Comparison of ENCODE assay signal across 3 fruit fly cellular contexts in the genomic region with DNA sequence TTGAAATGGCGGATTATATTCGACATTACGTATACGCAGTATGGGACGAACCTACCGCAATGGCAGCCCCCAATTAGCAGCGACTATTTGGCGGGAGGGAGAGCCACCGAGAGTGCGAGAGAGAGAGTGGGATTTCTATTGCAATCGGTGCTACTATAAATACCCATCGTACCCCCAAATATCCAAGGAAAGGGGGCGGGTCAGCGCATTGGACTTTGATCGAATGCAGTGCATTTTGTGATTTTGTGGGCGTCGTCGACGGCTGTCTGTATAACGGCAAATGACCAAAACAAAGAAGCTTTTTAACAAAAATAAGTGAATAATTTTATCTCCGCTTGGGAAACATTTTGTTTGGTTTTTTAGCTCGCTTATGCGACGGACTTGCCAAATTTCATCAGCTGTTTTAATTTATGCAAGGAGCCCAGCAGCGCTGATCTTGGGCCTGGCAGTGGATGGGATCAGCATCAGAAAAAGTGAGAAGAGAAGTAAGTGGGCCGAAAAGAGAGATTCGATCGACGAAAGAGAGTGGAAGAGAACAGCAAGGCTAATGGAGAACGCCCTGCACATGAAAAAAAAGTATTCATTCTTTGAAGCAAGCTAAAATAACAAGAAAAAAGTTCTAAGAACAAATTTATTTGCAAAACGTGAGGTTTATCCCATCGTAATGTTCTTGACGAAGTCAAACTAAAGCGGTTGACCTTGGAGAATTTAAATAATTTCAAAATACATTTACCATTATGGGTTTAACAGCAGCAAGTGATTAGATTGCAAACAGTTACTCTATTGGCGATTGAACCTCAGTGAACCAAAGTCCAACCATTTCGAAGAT.
A peak's percentile ranks its signal among the peaks of the same experiment; 100 is the strongest.
TF ChIP-seq lines count a peak whose summit lies in the region.

No protein-coding gene starts in this region.

TF ChIP-seq in whole organism, embryonic, 481 proteins besides CTCF, POLR2A, EP300 and RAD21 (continued from another document and continues in another):
- TF ChIP-seq dm (GFP tag; optimal IDR thresholded peaks at IDR 0.05; lab: Kevin White, UChicago) (no peak), CG3163 (GFP tag; optimal IDR thresholded peaks at IDR 0.05; lab: Kevin White, UChicago) (peak; percentile 82), CG2120 (GFP tag; optimal IDR thresholded peaks at IDR 0.05; lab: Kevin White, UChicago) (peak; percentile 19), Blimp-1 (GFP tag; optimal IDR thresholded peaks at IDR 0.05; lab: Kevin White, UChicago) (peak; percentile 32), Dad (GFP tag; optimal IDR thresholded peaks at IDR 0.05; lab: Kevin White, UChicago) (no peak), mirr (GFP tag; optimal IDR thresholded peaks at IDR 0.05; lab: Kevin White, UChicago) (no peak), phol (tag; optimal IDR thresholded peaks at IDR 0.05; lab: Kevin White, UChicago) (peak; percentile 47), br (optimal IDR thresholded peaks at IDR 0.05; lab: Kevin White, UChicago) (no peak), D19A (tag; optimal IDR thresholded peaks at IDR 0.05; lab: Kevin White, UChicago) (no peak), CkIIα-i1 (GFP tag; IDR thresholded peaks at IDR 0.05; lab: Robert Waterston, UW) (no peak), tin (GFP tag; optimal IDR thresholded peaks at IDR 0.05; lab: Kevin White, UChicago) (peak; percentile 1), psq (GFP tag; optimal IDR thresholded peaks at IDR 0.05; lab: Kevin White, UChicago) (no peak), ato (GFP tag; IDR thresholded peaks at IDR 0.05; lab: Robert Waterston, UW; ENCODE audit: partially characterized antibody) (no peak), CG9609 (GFP tag; optimal IDR thresholded peaks at IDR 0.05; lab: Kevin White, UChicago) (peak; percentile 34), bowl (GFP tag; IDR thresholded peaks at IDR 0.05; lab: Robert Waterston, UW) (no peak), zen (tag; optimal IDR thresholded peaks at IDR 0.05; lab: Kevin White, UChicago) (no peak), CG9817 (tag; optimal IDR thresholded peaks at IDR 0.05; lab: Kevin White, UChicago) (no peak), ab (GFP tag; optimal IDR thresholded peaks at IDR 0.05; lab: Kevin White, UChicago) (no peak), CG14441 (GFP tag; IDR thresholded peaks at IDR 0.05; lab: Robert Waterston, UW) (no peak), CG13296 (GFP tag; optimal IDR thresholded peaks at IDR 0.05; lab: Kevin White, UChicago) (peak; percentile 42), NC2β (GFP tag; optimal IDR thresholded peaks at IDR 0.05; lab: Kevin White, UChicago) (peak; percentile 58), CG17568 (GFP tag; optimal IDR thresholded peaks at IDR 0.05; lab: Kevin White, UChicago) (no peak), CHES-1-like (GFP tag; optimal IDR thresholded peaks at IDR 0.05; lab: Kevin White, UChicago) (no peak), Stat92E (GFP tag; optimal IDR thresholded peaks at IDR 0.05; lab: Kevin White, UChicago) (no peak), CG34376 (GFP tag; optimal IDR thresholded peaks at IDR 0.05; lab: Kevin White, UChicago) (no peak), Dref (GFP tag; IDR thresholded peaks at IDR 0.05; lab: Robert Waterston, UW) (no peak), CG11723 (GFP tag; optimal IDR thresholded peaks at IDR 0.05; lab: Kevin White, UChicago) (no peak), CG7556 (GFP tag; optimal IDR thresholded peaks at IDR 0.05; lab: Kevin White, UChicago) (peak; percentile 53), Ravus (GFP tag; IDR thresholded peaks at IDR 0.05; lab: Robert Waterston, UW) (no peak), CG10267 (tag; optimal IDR thresholded peaks at IDR 0.05; lab: Kevin White, UChicago) (peak; percentile 2), cg (GFP tag; optimal IDR thresholded peaks at IDR 0.05; lab: Kevin White, UChicago) (no peak), CG18262 (tag; optimal IDR thresholded peaks at IDR 0.05; lab: Kevin White, UChicago) (peak; percentile 47), Dfd (GFP tag; optimal IDR thresholded peaks at IDR 0.05; lab: Kevin White, UChicago) (no peak), Hmr (GFP tag; optimal IDR thresholded peaks at IDR 0.05; lab: Kevin White, UChicago) (peak; percentile 38), inv (GFP tag; IDR thresholded peaks at IDR 0.05; lab: Robert Waterston, UW; ENCODE audit: partially characterized antibody) (no peak), vfl (GFP tag; optimal IDR thresholded peaks at IDR 0.05; lab: Kevin White, UChicago) (peak; percentile 10), CG8281 (tag; optimal IDR thresholded peaks at IDR 0.05; lab: Kevin White, UChicago) (no peak), CG8924 (tag; optimal IDR thresholded peaks at IDR 0.05; lab: Kevin White, UChicago) (peak; percentile 38), CG12071 (GFP tag; optimal IDR thresholded peaks at IDR 0.05; lab: Kevin White, UChicago) (no peak), CG16815 (GFP tag; optimal IDR thresholded peaks at IDR 0.05; lab: Kevin White, UChicago) (no peak), az2 (GFP tag; optimal IDR thresholded peaks at IDR 0.05; lab: Kevin White, UChicago) (peak; percentile 27), CG12942 (GFP tag; optimal IDR thresholded peaks at IDR 0.05; lab: Kevin White, UChicago) (no peak)

TF ChIP-seq in whole organism, prepupa, 60 proteins besides CTCF, POLR2A, EP300 and RAD21 (continued from another document):
- peak; percentile 48 for TF ChIP-seq Sox14 (GFP tag; optimal IDR thresholded peaks at IDR 0.05; lab: Kevin White, UChicago)
- peak; percentile 63 for TF ChIP-seq lz (GFP tag; optimal IDR thresholded peaks at IDR 0.05; lab: Kevin White, UChicago)
- no peak for TF ChIP-seq svp (GFP tag; lab: Kevin White, UChicago)
- peak; percentile 62 for TF ChIP-seq Smox (GFP tag; optimal IDR thresholded peaks at IDR 0.05; lab: Kevin White, UChicago)
- peak; percentile 54 for TF ChIP-seq Met (GFP tag; optimal IDR thresholded peaks at IDR 0.05; lab: Kevin White, UChicago)
- TF ChIP-seq CG6854 (GFP tag; optimal IDR thresholded peaks at IDR 0.05; lab: Kevin White, UChicago), result no peak
- TF ChIP-seq Sox102F (GFP tag; optimal IDR thresholded peaks at IDR 0.05; lab: Kevin White, UChicago), result peak; percentile 58
- TF ChIP-seq CG31627 (GFP tag; optimal IDR thresholded peaks at IDR 0.05; lab: Kevin White, UChicago), result peak; percentile 49
- peak; percentile 76 for TF ChIP-seq esn (GFP tag; optimal IDR thresholded peaks at IDR 0.05; lab: Kevin White, UChicago)
- peak; percentile 48 for TF ChIP-seq CG8319 (GFP tag; optimal IDR thresholded peaks at IDR 0.05; lab: Kevin White, UChicago)
- TF ChIP-seq CG10669 (GFP tag; optimal IDR thresholded peaks at IDR 0.05; lab: Kevin White, UChicago), result peak; percentile 57
- TF ChIP-seq eg (GFP tag; IDR thresholded peaks at IDR 0.05; lab: Robert Waterston, UW), result peak; percentile 61; the same call in 2 of the 3 replicates
- TF ChIP-seq Sox15 (GFP tag; optimal IDR thresholded peaks at IDR 0.05; lab: Kevin White, UChicago), result peak; percentile 60
- peak in 1 of 2 experiments; percentile 18 for TF ChIP-seq salr (GFP tag; optimal IDR thresholded peaks at IDR 0.05; lab: Kevin White, UChicago)
- peak; percentile 71 for TF ChIP-seq cyc (GFP tag; optimal IDR thresholded peaks at IDR 0.05; lab: Kevin White, UChicago)
- TF ChIP-seq CG3032 (tag; optimal IDR thresholded peaks at IDR 0.05; lab: Kevin White, UChicago), result peak; percentile 42
- peak; percentile 62 for TF ChIP-seq CG11902 (GFP tag; optimal IDR thresholded peaks at IDR 0.05; lab: Kevin White, UChicago)
- peak; percentile 26 for TF ChIP-seq spab (GFP tag; optimal IDR thresholded peaks at IDR 0.05; lab: Kevin White, UChicago)
- TF ChIP-seq dac (GFP tag; optimal IDR thresholded peaks at IDR 0.05; lab: Kevin White, UChicago), result no peak
- peak; percentile 96 for TF ChIP-seq Eip78C (GFP tag; lab: Kevin White, UChicago)
- peak; percentile 45 for TF ChIP-seq CG8632 (GFP tag; optimal IDR thresholded peaks at IDR 0.05; lab: Kevin White, UChicago)
- peak; percentile 6 for TF ChIP-seq CG16779 (tag; optimal IDR thresholded peaks at IDR 0.05; lab: Kevin White, UChicago)
- peak; percentile 68 for TF ChIP-seq topi (GFP tag; optimal IDR thresholded peaks at IDR 0.05; lab: Kevin White, UChicago)
- no peak for TF ChIP-seq Blimp-1 (GFP tag; optimal IDR thresholded peaks at IDR 0.05; lab: Kevin White, UChicago)
- TF ChIP-seq achi (GFP tag; optimal IDR thresholded peaks at IDR 0.05; lab: Kevin White, UChicago), result peak; percentile 66
- TF ChIP-seq pdm3 (GFP tag; optimal IDR thresholded peaks at IDR 0.05; lab: Kevin White, UChicago), result peak; percentile 68
- TF ChIP-seq Gug (GFP tag; IDR thresholded peaks at IDR 0.05; lab: Robert Waterston, UW), result no peak
- TF ChIP-seq CG6792 (GFP tag; optimal IDR thresholded peaks at IDR 0.05; lab: Kevin White, UChicago), result peak; percentile 68
- no peak for TF ChIP-seq vri (GFP tag; optimal IDR thresholded peaks at IDR 0.05; lab: Kevin White, UChicago)
- peak; percentile 10 for TF ChIP-seq CG32006 (GFP tag; optimal IDR thresholded peaks at IDR 0.05; lab: Kevin White, UChicago)
- TF ChIP-seq CG6808 (GFP tag; optimal IDR thresholded peaks at IDR 0.05; lab: Kevin White, UChicago), result peak; percentile 40
- peak; percentile 71 for TF ChIP-seq OdsH (GFP tag; optimal IDR thresholded peaks at IDR 0.05; lab: Kevin White, UChicago)
- TF ChIP-seq CG6163 (GFP tag; IDR thresholded peaks at IDR 0.05; lab: Robert Waterston, UW), result no peak; the same call in 2 of the 3 replicates
- peak; percentile 39 for TF ChIP-seq CG9139 (GFP tag; optimal IDR thresholded peaks at IDR 0.05; lab: Kevin White, UChicago)
- peak; percentile 53 for TF ChIP-seq CG11762 (GFP tag; optimal IDR thresholded peaks at IDR 0.05; lab: Kevin White, UChicago; ENCODE audit: insufficient read depth)
- TF ChIP-seq CG6276 (GFP tag; optimal IDR thresholded peaks at IDR 0.05; lab: Kevin White, UChicago), result peak; percentile 78
- peak; percentile 75 for TF ChIP-seq Eip75B (GFP tag; optimal IDR thresholded peaks at IDR 0.05; lab: Kevin White, UChicago)
- peak; percentile 30 for TF ChIP-seq dsx (GFP tag; optimal IDR thresholded peaks at IDR 0.05; lab: Kevin White, UChicago; ENCODE audit: poor library complexity, severe bottlenecking)
- TF ChIP-seq CG3919 (GFP tag; optimal IDR thresholded peaks at IDR 0.05; lab: Kevin White, UChicago), result peak; percentile 67
- no peak for TF ChIP-seq Lpt (GFP tag; optimal IDR thresholded peaks at IDR 0.05; lab: Kevin White, UChicago)
- TF ChIP-seq CG7368 (GFP tag; optimal IDR thresholded peaks at IDR 0.05; lab: Kevin White, UChicago), result peak; percentile 50

TF ChIP-seq in whole organism, wandering third instar larva, 38 proteins besides CTCF, POLR2A, EP300 and RAD21 (continued from another document):
- TF ChIP-seq Hr78 (GFP tag; optimal IDR thresholded peaks at IDR 0.05; lab: Kevin White, UChicago), result no peak
- peak; percentile 62 for TF ChIP-seq fru (GFP tag; optimal IDR thresholded peaks at IDR 0.05; lab: Kevin White, UChicago)
- peak; percentile 46 for TF ChIP-seq Sp1 (GFP tag; optimal IDR thresholded peaks at IDR 0.05; lab: Kevin White, UChicago)
- TF ChIP-seq psq (GFP tag; optimal IDR thresholded peaks at IDR 0.05; lab: Kevin White, UChicago), result peak; percentile 36
- no peak for TF ChIP-seq Jra (GFP tag; optimal IDR thresholded peaks at IDR 0.05; lab: Kevin White, UChicago)
- TF ChIP-seq dl (GFP tag; optimal IDR thresholded peaks at IDR 0.05; lab: Kevin White, UChicago; ENCODE audit: insufficient read depth in 1 of 2, partially characterized antibody in 2 of 2), result no peak
